Worm (Caenorhabditis elegans) whole organism, L3 larva: ENCODE data around the gene gplb-1.

Source experiments
- ZK546.5 ChIP-seq: sonication (generic microtip); optimal IDR thresholded peaks from 2 replicates; lab custom pipeline; 2017; ENCODE audit warnings: missing biosample characterization, missing genetic modification characterization
- aly-2 ChIP-seq: fragments of 150-350 bp; optimal IDR thresholded peaks from 2 replicates; lab custom pipeline; 2014; ENCODE audit warnings: missing biosample characterization, missing genetic modification characterization
- ama-1 ChIP-seq: fragments of 150-350 bp; optimal IDR thresholded peaks from 2 replicates; lab custom pipeline; 2018
- ceh-82 ChIP-seq: fragments of 150-350 bp; optimal IDR thresholded peaks from 2 replicates; lab custom pipeline; 2014; ENCODE audit warnings: missing biosample characterization, missing genetic modification characterization
- ceh-9 ChIP-seq: sonication (generic microtip); optimal IDR thresholded peaks from 2 replicates; lab custom pipeline; 2018; ENCODE audit warnings: missing biosample characterization, missing genetic modification characterization
- daf-12 ChIP-seq: fragments of 150-350 bp; optimal IDR thresholded peaks from 2 replicates; lab custom pipeline; 2014; ENCODE audit warnings: missing biosample characterization, missing genetic modification reagents, missing genetic modification characterization
- egl-27 ChIP-seq: sonication (generic microtip); optimal IDR thresholded peaks from 4 replicates; lab custom pipeline; 2017; ENCODE audit warnings: missing biosample characterization, missing genetic modification reagents, missing genetic modification characterization
- egl-5 ChIP-seq: fragments of 150-350 bp; optimal IDR thresholded peaks from 2 replicates; lab custom pipeline; 2017; ENCODE audit warnings: missing biosample characterization, missing genetic modification reagents, missing genetic modification characterization, inconsistent platforms
- elt-1 ChIP-seq: fragments of 150-350 bp; optimal IDR thresholded peaks from 2 replicates; lab custom pipeline; 2014; ENCODE audit warnings: missing biosample characterization, missing genetic modification characterization
- elt-2 ChIP-seq: sonication (generic microtip); optimal IDR thresholded peaks from 2 replicates; lab custom pipeline; 2016; ENCODE audit warnings: missing genetic modification reagents, mild to moderate bottlenecking, missing genetic modification characterization, missing compliant biosample characterization
- fkh-10 ChIP-seq: sonication (generic microtip); optimal IDR thresholded peaks from 2 replicates; lab custom pipeline; 2017; ENCODE audit warnings: missing biosample characterization, missing genetic modification reagents, missing genetic modification characterization
- fkh-2 ChIP-seq: fragments of 150-350 bp; optimal IDR thresholded peaks from 2 replicates; lab custom pipeline; 2014; ENCODE audit warnings: missing biosample characterization, missing genetic modification reagents, missing genetic modification characterization
- hmg-11 ChIP-seq: sonication (generic microtip); optimal IDR thresholded peaks from 2 replicates; lab custom pipeline; 2016; ENCODE audit warnings: missing genetic modification characterization, missing compliant biosample characterization
- lin-15B ChIP-seq: fragments of 150-350 bp; optimal IDR thresholded peaks from 2 replicates; lab custom pipeline; 2014; ENCODE audit warnings: missing biosample characterization, missing genetic modification characterization
- lin-39 ChIP-seq: fragments of 150-350 bp; optimal IDR thresholded peaks from 2 replicates; lab custom pipeline; 2018; ENCODE audit warnings: missing biosample characterization, missing genetic modification reagents, missing genetic modification characterization
- lsy-12 ChIP-seq: sonication (generic microtip); optimal IDR thresholded peaks from 2 replicates; lab custom pipeline; 2016; ENCODE audit warnings: mild to moderate bottlenecking, missing genetic modification characterization, missing compliant biosample characterization
- mdl-1 ChIP-seq: fragments of 150-350 bp; optimal IDR thresholded peaks from 2 replicates; lab custom pipeline; 2014; ENCODE audit warnings: missing biosample characterization, missing genetic modification characterization
- mml-1 ChIP-seq: fragments of 150-350 bp; sonication (generic microtip); optimal IDR thresholded peaks from 3 replicates; lab custom pipeline; 2014; ENCODE audit warnings: missing biosample characterization, missing genetic modification characterization
- nfya-1 ChIP-seq: sonication (generic microtip); optimal IDR thresholded peaks from 2 replicates; lab custom pipeline; 2017; ENCODE audit warnings: missing genetic modification characterization, mild to moderate bottlenecking, missing compliant biosample characterization, antibody characterized with exemption, moderate library complexity; ENCODE audit not compliant: insufficient read depth
- nhr-11 ChIP-seq: fragments of 150-350 bp; optimal IDR thresholded peaks from 2 replicates; lab custom pipeline; 2014; ENCODE audit warnings: missing biosample characterization, missing genetic modification characterization
- nhr-23 ChIP-seq: fragments of 150-350 bp; optimal IDR thresholded peaks from 2 replicates; lab custom pipeline; 2014; ENCODE audit warnings: missing biosample characterization, missing genetic modification reagents, missing genetic modification characterization
- nhr-237 ChIP-seq: fragments of 150-350 bp; optimal IDR thresholded peaks from 2 replicates; lab custom pipeline; 2014; ENCODE audit warnings: missing biosample characterization, missing genetic modification characterization
- nhr-25 ChIP-seq: sonication (generic microtip); optimal IDR thresholded peaks from 2 replicates; lab custom pipeline; 2017; ENCODE audit warnings: missing biosample characterization, missing genetic modification characterization
- nhr-28 ChIP-seq: fragments of 150-350 bp; optimal IDR thresholded peaks from 2 replicates; lab custom pipeline; 2014; ENCODE audit warnings: missing biosample characterization, missing genetic modification characterization
- nhr-67 ChIP-seq: fragments of 150-350 bp; optimal IDR thresholded peaks from 2 replicates; lab custom pipeline; 2014; ENCODE audit warnings: missing biosample characterization, missing genetic modification characterization
- nhr-76 ChIP-seq: fragments of 150-350 bp; sonication (generic microtip); optimal IDR thresholded peaks from 5 replicates; lab custom pipeline; 2014; ENCODE audit warnings: missing biosample characterization, missing genetic modification characterization
- nhr-77 ChIP-seq: fragments of 150-350 bp; optimal IDR thresholded peaks from 2 replicates; lab custom pipeline; 2014; ENCODE audit warnings: missing biosample characterization, missing genetic modification characterization
- pha-4 ChIP-seq: fragments of 150-350 bp; optimal IDR thresholded peaks from 2 replicates; lab custom pipeline; 2014; ENCODE audit warnings: missing biosample characterization, missing genetic modification reagents, missing genetic modification characterization
- pqm-1 ChIP-seq: fragments of 150-350 bp; optimal IDR thresholded peaks from 2 replicates; lab custom pipeline; 2017; ENCODE audit warnings: missing biosample characterization, missing genetic modification characterization, inconsistent platforms
- snpc-4 ChIP-seq: fragments of 150-350 bp; optimal IDR thresholded peaks from 2 replicates; lab custom pipeline; 2014; ENCODE audit warnings: missing biosample characterization, missing genetic modification characterization
- tbx-2 ChIP-seq: sonication (generic microtip); optimal IDR thresholded peaks from 2 replicates; lab custom pipeline; 2016; ENCODE audit warnings: mild to moderate bottlenecking, missing genetic modification characterization, missing compliant biosample characterization
- unc-39 ChIP-seq: sonication (generic microtip); optimal IDR thresholded peaks from 4 replicates; lab custom pipeline; 2017; ENCODE audit warnings: missing biosample characterization, missing genetic modification characterization
- unc-62 ChIP-seq: fragments of 150-350 bp; sonication (generic microtip); optimal IDR thresholded peaks from 4 replicates; lab custom pipeline; 2014; ENCODE audit warnings: missing biosample characterization, missing genetic modification reagents, missing genetic modification characterization
- zag-1 ChIP-seq: fragments of 150-350 bp; optimal IDR thresholded peaks from 2 replicates; lab custom pipeline; 2014; ENCODE audit warnings: missing biosample characterization, missing genetic modification characterization
- ztf-11 ChIP-seq: fragments of 150-350 bp; optimal IDR thresholded peaks from 2 replicates; lab custom pipeline; 2014; ENCODE audit warnings: missing biosample characterization, missing genetic modification characterization
- ztf-4 ChIP-seq: fragments of 150-350 bp; optimal IDR thresholded peaks from 2 replicates; lab custom pipeline; 2014; ENCODE audit warnings: missing biosample characterization, missing genetic modification characterization

The gplb-1 gene

ce11 chrV:8500348-8500747, 29.3 kb upstream of the gplb-1 start (continued):
- TF ChIP-seq unc-62 (peak; percentile 90), mml-1 (tag; lab: Kevin White, UChicago) (peak; percentile 56), zag-1 (tag; lab: Kevin White, UChicago) (peak; percentile 68), nhr-237 (tag; lab: Kevin White, UChicago) (no peak), nfya-1 (tag; lab: Kevin White, UChicago) (peak; percentile 76), hmg-11 (tag; lab: Kevin White, UChicago) (peak; percentile 99), ztf-11 (peak; percentile 20), fkh-2 (tag; lab: Kevin White, UChicago) (no peak), nhr-25 (tag; lab: Kevin White, UChicago) (peak; percentile 68), nhr-67 (tag; lab: Kevin White, UChicago) (peak; percentile 57), tbx-2 (peak; percentile 96), pqm-1 (tag; lab: Kevin White, UChicago) (peak; percentile 15), elt-1 (tag; lab: Kevin White, UChicago) (no peak), unc-39 (peak; percentile 55), pha-4 (tag; lab: Kevin White, UChicago) (no peak), nhr-76 (tag; lab: Kevin White, UChicago) (peak; percentile 41), mdl-1 (tag; lab: Kevin White, UChicago) (no peak), ZK546.5 (tag; lab: Kevin White, UChicago) (peak; percentile 30), egl-27 (tag; lab: Kevin White, UChicago) (peak; percentile 72), lsy-12 (tag; lab: Kevin White, UChicago) (peak; percentile 95), ztf-4 (tag; lab: Kevin White, UChicago) (peak; percentile 90)

- no peak for TF ChIP-seq ztf-11
- no peak for TF ChIP-seq fkh-10 (GFP tag; lab: Kevin White, UChicago)
- no peak for TF ChIP-seq nhr-23 (tag; lab: Kevin White, UChicago)
- no peak for TF ChIP-seq unc-62
- TF ChIP-seq nhr-28: no peak
- TF ChIP-seq ZK546.5 (tag; lab: Kevin White, UChicago): no peak
- TF ChIP-seq elt-1 (tag; lab: Kevin White, UChicago): no peak
- no peak for TF ChIP-seq mml-1 (tag; lab: Kevin White, UChicago)
- TF ChIP-seq mdl-1 (tag; lab: Kevin White, UChicago): no peak
- TF ChIP-seq ama-1: no peak
- no peak for TF ChIP-seq pqm-1 (tag; lab: Kevin White, UChicago)
- TF ChIP-seq ceh-9 (tag; lab: Kevin White, UChicago): no peak
Observed at ce11 chrV:8499407-8499806, 28.4 kb upstream of the gplb-1 start.

ce11 chrV:8495965-8496364, 24.9 kb upstream of the gplb-1 start:
- TF ChIP-seq snpc-4 (tag; lab: Kevin White, UChicago) (peak; percentile 4), ceh-82 (no peak), daf-12 (tag; lab: Kevin White, UChicago) (no peak), ceh-9 (tag; lab: Kevin White, UChicago) (no peak), fkh-10 (GFP tag; lab: Kevin White, UChicago) (no peak), elt-2 (tag; lab: Kevin White, UChicago) (peak; percentile 22), nhr-11 (tag; lab: Kevin White, UChicago) (no peak)

ce11 chrV:8495106-8495505, 24.1 kb upstream of the gplb-1 start:
- TF ChIP-seq daf-12 (tag; lab: Kevin White, UChicago) (no peak), mml-1 (tag; lab: Kevin White, UChicago) (no peak), lin-39 (tag; lab: Kevin White, UChicago) (no peak), nhr-77 (tag; lab: Kevin White, UChicago) (no peak), ztf-4 (tag; lab: Kevin White, UChicago) (no peak), aly-2 (tag; lab: Kevin White, UChicago) (no peak), nhr-23 (tag; lab: Kevin White, UChicago) (no peak), zag-1 (tag; lab: Kevin White, UChicago) (no peak), lin-15B (tag; lab: Kevin White, UChicago) (no peak), pqm-1 (tag; lab: Kevin White, UChicago) (no peak), egl-5 (no peak), elt-1 (tag; lab: Kevin White, UChicago) (no peak)
